Worm (Caenorhabditis elegans) whole organism, L2 larva: ENCODE results near the gene Y56A3A.31.

Experiments
- C34F6.9 ChIP-seq: fragments of 150-350 bp; optimal IDR thresholded peaks from 2 replicates; lab custom pipeline; 2014; ENCODE audit warnings: missing biosample characterization, missing genetic modification characterization
- alr-1 ChIP-seq: fragments of 150-350 bp; optimal IDR thresholded peaks from 2 replicates; lab custom pipeline; 2014; ENCODE audit warnings: missing biosample characterization, missing genetic modification characterization
- lin-13 ChIP-seq: fragments of 150-350 bp; optimal IDR thresholded peaks from 2 replicates; lab custom pipeline; 2014; ENCODE audit warnings: missing biosample characterization, missing genetic modification reagents, missing genetic modification characterization
- mdl-1 ChIP-seq, 2 experiments: fragments of 150-350 bp in 1 of 2; sonication (generic microtip) in 1 of 2; optimal IDR thresholded peaks; 2 replicates each; lab custom pipeline; 2017; ENCODE audit warnings: missing biosample characterization in 2 of 2, missing genetic modification characterization in 2 of 2
- nhr-12 ChIP-seq: fragments of 150-350 bp; optimal IDR thresholded peaks from 2 replicates; lab custom pipeline; 2014; ENCODE audit warnings: missing biosample characterization, missing genetic modification characterization
- nhr-237 ChIP-seq: fragments of 150-350 bp; optimal IDR thresholded peaks from 2 replicates; lab custom pipeline; 2014; ENCODE audit warnings: missing biosample characterization, missing genetic modification characterization
- nhr-25 ChIP-seq: fragments of 150-350 bp; sonication (generic microtip); optimal IDR thresholded peaks from 3 replicates; lab custom pipeline; 2014; ENCODE audit warnings: missing biosample characterization, missing genetic modification characterization
- nhr-77 ChIP-seq: fragments of 150-350 bp; optimal IDR thresholded peaks from 2 replicates; lab custom pipeline; 2014; ENCODE audit warnings: missing biosample characterization, missing genetic modification characterization
- skn-1 ChIP-seq: sonication (generic microtip); optimal IDR thresholded peaks from 2 replicates; lab custom pipeline; 2017; ENCODE audit warnings: missing biosample characterization, missing genetic modification characterization
- snpc-4 ChIP-seq: fragments of 150-350 bp; optimal IDR thresholded peaks from 2 replicates; lab custom pipeline; 2014; ENCODE audit warnings: missing biosample characterization, missing genetic modification characterization
- unc-55 ChIP-seq: fragments of 150-350 bp; sonication (generic microtip); optimal IDR thresholded peaks from 3 replicates; lab custom pipeline; 2014; ENCODE audit warnings: missing biosample characterization, missing genetic modification reagents, missing genetic modification characterization
- unc-62 ChIP-seq: fragments of 150-350 bp; optimal IDR thresholded peaks from 2 replicates; lab custom pipeline; 2014; ENCODE audit warnings: missing biosample characterization, missing genetic modification reagents, missing genetic modification characterization

DNA sequence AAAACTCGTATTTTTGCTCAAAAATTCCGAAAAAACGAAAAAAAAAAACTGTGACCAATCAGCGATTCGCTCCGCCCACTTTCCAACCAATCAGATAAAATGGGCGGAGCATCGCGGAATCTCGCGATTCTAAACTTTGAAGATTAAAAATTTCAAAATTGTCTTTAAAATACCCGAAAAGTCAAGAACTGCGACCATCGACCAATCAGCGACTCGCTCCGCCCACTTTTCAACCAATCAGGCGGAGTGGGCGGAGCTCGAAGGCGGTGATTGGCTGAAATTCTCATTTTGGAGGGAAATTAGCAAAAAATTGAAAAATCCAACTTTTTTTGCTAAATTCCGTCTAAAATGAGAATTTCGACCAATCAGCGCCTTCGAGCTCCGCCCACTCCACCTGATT, 21.5 kb downstream of the Y56A3A.31 start:
- no peak for TF ChIP-seq nhr-25 (tag; lab: Kevin White, UChicago)
- TF ChIP-seq lin-13: no peak
- no peak for TF ChIP-seq unc-55 (GFP tag; lab: Kevin White, UChicago)
- TF ChIP-seq nhr-12 (tag; lab: Kevin White, UChicago): no peak
- no peak for TF ChIP-seq C34F6.9
- no peak for TF ChIP-seq unc-62 (GFP tag; lab: Kevin White, UChicago)
- no peak for TF ChIP-seq nhr-77 (tag; lab: Kevin White, UChicago)
- no peak for TF ChIP-seq nhr-237
- no peak for TF ChIP-seq alr-1 (tag; lab: Kevin White, UChicago)
- TF ChIP-seq snpc-4 (tag; lab: Kevin White, UChicago): no peak
- TF ChIP-seq skn-1 (tag; lab: Kevin White, UChicago): no peak
- no peak for TF ChIP-seq mdl-1 (tag; optimal IDR thresholded peaks at IDR 0.05; lab: Kevin White, UChicago)
